Fruit fly (Drosophila melanogaster): ENCODE data around the gene sstn.

dm6 chr3L:15043465-15043864, 51.1 kb downstream of the sstn start:
- TF ChIP-seq Snoo (tag; optimal IDR thresholded peaks at IDR 0.05): no peak
- TF ChIP-seq CG8159 (tag; optimal IDR thresholded peaks at IDR 0.05): no peak
